Worm (Caenorhabditis elegans): ENCODE data around the gene F53E10.1.

The F53E10.1 gene

ce11 chrV:2603056-2603455, 12.1 kb upstream of the F53E10.1 start, which contains the start of gene F53E10.6 (continued):
- TF ChIP-seq dox-1 (GFP tag; IDR thresholded peaks at IDR 0.05) (peak; percentile 55; the same call in 1 of the 2 replicates), snpc-1.3 (tag; optimal IDR thresholded peaks at IDR 0.05; ENCODE audit: insufficient read depth) (no peak), tlf-1 (GFP tag; optimal IDR thresholded peaks at IDR 0.05) (no peak), atf-7 (tag; optimal IDR thresholded peaks at IDR 0.05) (no peak), ztf-6 (GFP tag; IDR thresholded peaks at IDR 0.05) (no peak), mcd-1 (GFP tag; IDR thresholded peaks at IDR 0.05) (peak; percentile 71), cebp-1 (GFP tag; IDR thresholded peaks at IDR 0.05) (no peak), cebp-1 (tag; optimal IDR thresholded peaks at IDR 0.05) (no peak), egrh-3 (GFP tag; IDR thresholded peaks at IDR 0.05) (no peak), B0035.1 (tag; optimal IDR thresholded peaks at IDR 0.05) (no peak), attf-3 (GFP tag; conservative IDR thresholded peaks at IDR 0.05) (no peak), F49E8.2 (tag; optimal IDR thresholded peaks at IDR 0.05; ENCODE audit: insufficient read depth) (no peak), mes-4 (tag; optimal IDR thresholded peaks at IDR 0.05) (no peak), snpc-4 (GFP tag; optimal IDR thresholded peaks at IDR 0.05) (no peak), snpc-4 (tag; optimal IDR thresholded peaks at IDR 0.05) (no peak), let-607 (tag; optimal IDR thresholded peaks at IDR 0.05) (no peak), repo-1 (tag; optimal IDR thresholded peaks at IDR 0.05) (no peak), sptf-2 (GFP tag; optimal IDR thresholded peaks at IDR 0.05) (no peak), ceh-58 (GFP tag; IDR thresholded peaks at IDR 0.05) (no peak), hlh-12 (tag; optimal IDR thresholded peaks at IDR 0.05) (no peak), aptf-3 (GFP tag; IDR thresholded peaks at IDR 0.05) (no peak), die-1 (tag; optimal IDR thresholded peaks at IDR 0.05) (no peak), sea-2 (GFP tag; IDR thresholded peaks at IDR 0.05) (no peak), ceh-40 (GFP tag; IDR thresholded peaks at IDR 0.05) (no peak), bed-2 (GFP tag; IDR thresholded peaks at IDR 0.05) (no peak), zfh-2 (GFP tag; conservative IDR thresholded peaks at IDR 0.05) (no peak), lin-26 (GFP tag; IDR thresholded peaks at IDR 0.05) (no peak), him-1 (tag; optimal IDR thresholded peaks at IDR 0.05) (no peak), madf-8 (GFP tag; conservative IDR thresholded peaks at IDR 0.05) (no peak), lin-35 (GFP tag; optimal IDR thresholded peaks at IDR 0.05) (peak in 1 of 3 experiments; percentile 65), unc-130 (GFP tag; optimal IDR thresholded peaks at IDR 0.05) (peak; percentile 37), F22D6.2 (tag; optimal IDR thresholded peaks at IDR 0.05) (no peak), hrde-1 (tag; optimal IDR thresholded peaks at IDR 0.05; ENCODE audit: borderline replicate concordance) (no peak), bed-1 (GFP tag; IDR thresholded peaks at IDR 0.05) (no peak), ceh-100 (GFP tag; IDR thresholded peaks at IDR 0.05) (no peak), ets-4 (GFP tag; optimal IDR thresholded peaks at IDR 0.05) (no peak), let-526 (GFP tag; IDR thresholded peaks at IDR 0.05) (no peak), ama-1 (optimal IDR thresholded peaks at IDR 0.05) (no peak), ama-1 (GFP tag; optimal IDR thresholded peaks at IDR 0.05) (no peak), F57C9.4 (tag; optimal IDR thresholded peaks at IDR 0.05) (no peak), ekl-4 (GFP tag; IDR thresholded peaks at IDR 0.05) (no peak), Y79H2A.3 (GFP tag; conservative IDR thresholded peaks at IDR 0.05) (no peak), lin-54 (GFP tag; optimal IDR thresholded peaks at IDR 0.05) (peak; percentile 86), dpl-1 (GFP tag; optimal IDR thresholded peaks at IDR 0.05) (peak; percentile 69), nhr-27 (tag; optimal IDR thresholded peaks at IDR 0.05) (no peak), F57A8.1 (GFP tag; optimal IDR thresholded peaks at IDR 0.05) (no peak), egl-18 (GFP tag; IDR thresholded peaks at IDR 0.05) (no peak), aptf-2 (GFP tag; conservative IDR thresholded peaks at IDR 0.05) (no peak), ceh-27 (GFP tag; optimal IDR thresholded peaks at IDR 0.05) (peak; percentile 62), Y56A3A.18 (GFP tag; IDR thresholded peaks at IDR 0.05) (no peak)
